Worm (Caenorhabditis elegans): ENCODE data around the gene epc-1.

epc-1 gene

DNA sequence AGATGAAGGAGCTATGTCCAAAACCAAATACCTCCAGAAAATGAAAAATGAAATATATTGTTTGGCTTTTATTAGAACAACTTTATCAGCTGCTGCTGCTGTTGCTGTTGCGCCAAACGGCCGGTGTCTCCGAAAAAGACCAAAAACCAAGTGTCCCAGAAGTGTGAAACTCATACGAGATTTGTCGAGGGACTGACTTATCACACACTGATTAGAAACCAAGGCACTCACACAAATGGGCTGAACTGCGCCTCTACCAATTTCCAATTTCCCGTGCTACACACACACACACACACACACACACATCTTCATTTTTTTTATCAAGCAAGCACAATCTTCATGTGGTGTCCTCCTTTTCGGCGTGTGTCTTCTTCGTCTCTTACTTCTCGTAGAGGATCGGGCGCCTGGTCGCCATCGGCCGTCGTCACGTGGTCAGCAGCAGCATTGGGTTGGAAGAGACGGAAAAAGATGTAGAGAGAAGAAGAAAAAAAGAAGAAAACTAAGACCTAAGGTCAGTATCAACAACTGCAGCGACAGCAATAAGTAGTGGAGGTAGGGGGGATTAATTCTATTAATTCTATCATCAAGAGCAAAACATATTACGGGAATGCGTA, 40.2 kb downstream of the epc-1 start (continued):
- TF ChIP-seq Y48G9A.11 (GFP tag; IDR thresholded peaks at IDR 0.05) (no peak), ceh-32 (tag; optimal IDR thresholded peaks at IDR 0.05; ENCODE audit: poor library complexity) (no peak), F10B5.3 (tag; optimal IDR thresholded peaks at IDR 0.05) (no peak), zip-2 (tag; optimal IDR thresholded peaks at IDR 0.05) (no peak), duxl-1 (tag; optimal IDR thresholded peaks at IDR 0.05; ENCODE audit: poor library complexity) (peak; percentile 33), fkh-10 (GFP tag; optimal IDR thresholded peaks at IDR 0.05) (no peak), aly-2 (tag; optimal IDR thresholded peaks at IDR 0.05) (no peak), rbr-2 (tag; optimal IDR thresholded peaks at IDR 0.05) (peak; percentile 71), daf-16 (GFP tag; optimal IDR thresholded peaks at IDR 0.05) (peak; percentile 7 to 11), daf-16 (tag; optimal IDR thresholded peaks at IDR 0.05) (peak; percentile 73), ceh-62 (tag; optimal IDR thresholded peaks at IDR 0.05) (no peak), unc-62 (GFP tag; optimal IDR thresholded peaks at IDR 0.05 in 1 of 2) (peak in 1 of 2 experiments; percentile 87), unc-62 (tag; optimal IDR thresholded peaks at IDR 0.05) (no peak), ztf-11 (tag; optimal IDR thresholded peaks at IDR 0.05) (no peak), hlh-11 (tag; optimal IDR thresholded peaks at IDR 0.05) (peak; percentile 97), nhr-42 (GFP tag; IDR thresholded peaks at IDR 0.05) (no peak), lin-15B (tag; optimal IDR thresholded peaks at IDR 0.05) (no peak), pqm-1 (tag; optimal IDR thresholded peaks at IDR 0.05) (peak; percentile 33), lin-39 (tag; optimal IDR thresholded peaks at IDR 0.05) (no peak), mxl-3 (GFP tag; optimal IDR thresholded peaks at IDR 0.05) (peak; percentile 96), lin-13 (GFP tag; optimal IDR thresholded peaks at IDR 0.05) (peak; percentile 4), nhr-111 (GFP tag; optimal IDR thresholded peaks at IDR 0.05) (no peak), ceh-20 (GFP tag; IDR thresholded peaks at IDR 0.05) (0 out of 2 replicates have a peak, but pooled peaks have one; percentile 21), tra-1 (GFP tag; IDR thresholded peaks at IDR 0.05) (peak; percentile 57; the same call in 1 of the 2 replicates), mep-1 (tag; optimal IDR thresholded peaks at IDR 0.05) (peak; percentile 88), tag-97 (GFP tag; IDR thresholded peaks at IDR 0.05) (no peak), dve-1 (tag; optimal IDR thresholded peaks at IDR 0.05; ENCODE audit: insufficient read depth) (peak; percentile 96), unc-130 (GFP tag; optimal IDR thresholded peaks at IDR 0.05) (no peak), nhr-76 (tag; optimal IDR thresholded peaks at IDR 0.05) (no peak), lir-3 (tag; optimal IDR thresholded peaks at IDR 0.05) (no peak), mdt-29 (GFP tag; IDR thresholded peaks at IDR 0.05) (no peak), zfp-2 (tag; optimal IDR thresholded peaks at IDR 0.05) (no peak), spr-3 (GFP tag; optimal IDR thresholded peaks at IDR 0.05) (no peak), Y105C5A.15 (GFP tag; IDR thresholded peaks at IDR 0.05) (no peak), nhr-10 (tag; optimal IDR thresholded peaks at IDR 0.05) (peak; percentile 83), ceh-82 (tag; optimal IDR thresholded peaks at IDR 0.05) (no peak), lsy-2 (tag; optimal IDR thresholded peaks at IDR 0.05) (peak; percentile 64 to 80), nhr-25 (tag; optimal IDR thresholded peaks at IDR 0.05; ENCODE audit: borderline replicate concordance, insufficient read depth) (no peak), gei-8 (GFP tag; optimal IDR thresholded peaks at IDR 0.05) (no peak), snpc-4 (tag; optimal IDR thresholded peaks at IDR 0.05) (no peak), nhr-6 (tag; optimal IDR thresholded peaks at IDR 0.05) (peak; percentile 75), nhr-102 (tag; optimal IDR thresholded peaks at IDR 0.05) (peak; percentile 72), dpl-1 (GFP tag; optimal IDR thresholded peaks at IDR 0.05) (peak; percentile 59), attf-4 (tag; optimal IDR thresholded peaks at IDR 0.05) (no peak), T20F7.1 (GFP tag; optimal IDR thresholded peaks at IDR 0.05) (no peak), cey-2 (tag; optimal IDR thresholded peaks at IDR 0.05; ENCODE audit: borderline replicate concordance, insufficient read depth) (peak; percentile 53), F49E8.2 (tag; optimal IDR thresholded peaks at IDR 0.05; ENCODE audit: borderline replicate concordance) (no peak), sdz-12 (GFP tag; optimal IDR thresholded peaks at IDR 0.05) (no peak), ama-1 (optimal IDR thresholded peaks at IDR 0.05) (no peak), aha-1 (tag) (peak; percentile 97), ZK337.2 (GFP tag; IDR thresholded peaks at IDR 0.05) (no peak), nhr-41 (GFP tag; IDR thresholded peaks at IDR 0.05) (no peak)

Measured in whole organism, L4 larva.